Worm (Caenorhabditis elegans): Measurements from ENCODE around the gene Y46G5A.18.

DNA sequence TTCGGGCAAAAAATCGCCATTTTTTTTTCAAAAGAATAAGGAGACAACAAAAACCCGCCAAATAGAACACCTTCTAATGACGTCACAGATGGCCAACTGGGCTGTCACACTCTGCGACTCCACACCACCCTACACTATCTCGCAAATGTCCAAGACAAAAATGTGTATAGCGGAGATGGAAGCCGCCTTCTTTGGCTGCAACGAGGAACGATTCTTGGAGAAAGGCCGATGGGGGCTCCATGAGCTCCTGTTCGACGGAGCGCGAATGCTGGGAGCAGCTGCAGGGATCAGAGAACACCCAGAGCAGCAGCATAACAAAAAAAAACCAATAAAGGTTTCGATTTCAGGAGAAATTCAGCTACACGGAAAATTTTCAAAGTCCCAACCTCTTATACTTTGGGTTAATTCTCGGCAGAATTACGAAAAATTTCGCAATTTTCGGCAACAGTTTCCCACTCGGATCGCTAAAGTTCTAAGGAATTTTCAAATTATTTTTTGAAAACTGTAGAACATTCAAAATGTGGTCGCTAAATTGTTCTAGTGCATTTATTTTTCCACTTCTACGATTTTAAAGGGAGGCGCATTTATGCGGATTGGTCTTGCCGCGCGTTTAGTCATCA is 814 bp upstream of the Y46G5A.18 start:
- TF ChIP-seq pqm-1 (tag; optimal IDR thresholded peaks at IDR 0.05) (no peak), sdc-2 (tag; optimal IDR thresholded peaks at IDR 0.05) (no peak), madf-2 (tag; optimal IDR thresholded peaks at IDR 0.05) (no peak), nhr-11 (tag; optimal IDR thresholded peaks at IDR 0.05) (no peak), ceh-19 (GFP tag; optimal IDR thresholded peaks at IDR 0.05) (no peak), ama-1 (optimal IDR thresholded peaks at IDR 0.05) (no peak), C08G9.2 (tag; optimal IDR thresholded peaks at IDR 0.05) (no peak), dve-1 (tag; optimal IDR thresholded peaks at IDR 0.05) (no peak), fkh-10 (GFP tag; optimal IDR thresholded peaks at IDR 0.05) (no peak), ets-4 (tag; optimal IDR thresholded peaks at IDR 0.05) (no peak), elt-2 (tag; optimal IDR thresholded peaks at IDR 0.05) (no peak)

All from whole organism, late embryonic.